Fruit fly (Drosophila melanogaster) whole organism, pupa: ENCODE results near the gene Rpp21.

Experiments used
- CG12605 ChIP-seq: fragments of 200-800 bp; sonication (Bioruptor generic); IDR thresholded peaks from 2 replicates; pipeline ENCODE4 v1.3.6; 2022; ENCODE audit warnings: missing biosample characterization, missing genetic modification characterization
- CG14655 ChIP-seq: fragments of 200-800 bp; sonication (Bioruptor generic); optimal IDR thresholded peaks from 3 replicates; lab custom pipeline; 2017; ENCODE audit warnings: mild to moderate bottlenecking, missing biosample characterization, missing genetic modification reagents, missing genetic modification characterization
- CG15710 ChIP-seq: fragments of 200-800 bp; sonication (Bioruptor generic); optimal IDR thresholded peaks from 2 replicates; lab custom pipeline; 2018; ENCODE audit warnings: missing biosample characterization, mild to moderate bottlenecking, missing genetic modification characterization, moderate library complexity
- CG17806 ChIP-seq: fragments of 200-800 bp; sonication (Bioruptor generic); optimal IDR thresholded peaks from 2 replicates; lab custom pipeline; 2018; ENCODE audit warnings: missing biosample characterization, mild to moderate bottlenecking, missing genetic modification characterization, moderate library complexity
- CG32121 ChIP-seq: fragments of 200-800 bp; sonication (Bioruptor generic); IDR thresholded peaks from 2 replicates; pipeline ENCODE4 v1.3.6; 2022; ENCODE audit warnings: missing biosample characterization, missing genetic modification characterization
- CG4496 ChIP-seq: fragments of 200-800 bp; sonication (Bioruptor generic); IDR thresholded peaks from 3 replicates; pipeline ENCODE4 v1.3.6; 2022; ENCODE audit warnings: missing biosample characterization, missing genetic modification characterization
- CG8159 ChIP-seq: fragments of 200-800 bp; sonication (Bioruptor generic); optimal IDR thresholded peaks from 3 replicates; lab custom pipeline; 2018; ENCODE audit warnings: missing biosample characterization, mild to moderate bottlenecking, missing genetic modification characterization, moderate library complexity
- CG9948 ChIP-seq: fragments of 200-800 bp; sonication (Bioruptor generic); optimal IDR thresholded peaks from 2 replicates; lab custom pipeline; 2018; ENCODE audit warnings: missing biosample characterization, mild to moderate bottlenecking, missing genetic modification characterization, moderate library complexity
- D1 ChIP-seq: fragments of 200-800 bp; sonication (Bioruptor generic); optimal IDR thresholded peaks from 2 replicates; lab custom pipeline; 2018; ENCODE audit warnings: missing biosample characterization, mild to moderate bottlenecking, missing genetic modification characterization, moderate library complexity
- EcR ChIP-seq: fragments of 200-800 bp; sonication (Bioruptor generic); optimal IDR thresholded peaks from 3 replicates; lab custom pipeline; 2019; ENCODE audit warnings: missing biosample characterization, missing genetic modification characterization, mild to moderate bottlenecking, moderate library complexity, missing genetic modification reagents
- Ets98B ChIP-seq: fragments of 200-800 bp; sonication (Bioruptor generic); IDR thresholded peaks from 2 replicates; pipeline ENCODE4 v1.3.6; 2022; ENCODE audit warnings: missing biosample characterization, missing genetic modification characterization
- Pif1A ChIP-seq: fragments of 200-800 bp; sonication (Bioruptor generic); optimal IDR thresholded peaks from 3 replicates; lab custom pipeline; 2016; ENCODE audit warnings: missing biosample characterization, missing genetic modification characterization
- Pif1B ChIP-seq: fragments of 200-800 bp; sonication (Bioruptor generic); optimal IDR thresholded peaks from 3 replicates; lab custom pipeline; 2016; ENCODE audit warnings: missing biosample characterization, missing genetic modification characterization
- gl ChIP-seq: fragments of 200-800 bp; sonication (Bioruptor generic); optimal IDR thresholded peaks from 2 replicates; lab custom pipeline; 2018; ENCODE audit warnings: missing biosample characterization, mild to moderate bottlenecking, missing genetic modification characterization

- TF ChIP-seq D1 (tag; lab: Kevin White, UChicago) (no peak), Pif1A (GFP tag; lab: Kevin White, UChicago) (no peak), EcR (no peak), CG17806 (tag; lab: Kevin White, UChicago) (no peak), CG14655 (GFP tag; lab: Kevin White, UChicago) (no peak), gl (no peak), CG9948 (tag; lab: Kevin White, UChicago) (no peak), Ets98B (GFP tag; lab: Robert Waterston, UW) (no peak), CG15710 (tag; lab: Kevin White, UChicago) (no peak), CG4496 (GFP tag; lab: Robert Waterston, UW) (no peak), CG8159 (tag; lab: Kevin White, UChicago) (no peak), Pif1B (GFP tag; lab: Kevin White, UChicago) (no peak), CG32121 (no peak), CG12605 (GFP tag; lab: Robert Waterston, UW) (no peak)
These were observed 18.9 kb upstream of the Rpp21 start, which contains the start of the genes TfIIA-S-2 and CG14631 for dm6 chrX:1011543-1012085.
